Worm (Caenorhabditis elegans): Measurements from ENCODE around the gene Y75B8A.33.

Gene Y75B8A.33

DNA sequence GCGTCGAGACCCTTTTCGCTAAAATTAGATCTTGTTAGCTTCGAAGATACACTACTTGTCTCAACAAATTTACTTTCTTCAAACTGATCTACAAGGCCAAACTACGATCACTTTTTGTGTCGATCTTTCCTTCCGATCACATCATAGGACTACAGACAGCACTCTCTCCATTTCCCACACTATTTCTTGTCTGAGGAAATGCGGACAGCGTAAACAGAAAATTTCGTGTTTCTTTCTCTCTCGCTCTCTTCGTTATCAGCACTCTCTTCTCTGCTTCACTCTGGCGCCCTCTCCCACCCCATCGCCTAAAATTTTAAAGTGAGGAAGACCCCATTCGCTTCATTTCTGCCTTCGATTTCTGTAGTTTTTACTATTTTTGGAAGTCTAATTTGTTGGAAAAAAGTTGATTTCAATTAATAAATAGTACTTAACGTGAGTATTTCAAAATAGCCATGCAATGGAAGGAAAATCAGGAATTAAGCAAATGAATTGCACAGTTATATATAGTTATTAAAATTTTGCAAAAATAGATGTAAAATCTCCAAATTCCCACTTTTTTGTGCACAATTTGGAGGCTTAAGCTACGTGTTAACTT is 31.7 kb downstream of the Y75B8A.33 start (continued):
- TF ChIP-seq pbrm-1 (GFP tag; IDR thresholded peaks at IDR 0.05) (no peak), fkh-3 (tag; optimal IDR thresholded peaks at IDR 0.05) (no peak), lin-40 (tag; optimal IDR thresholded peaks at IDR 0.05) (peak; percentile 59), dox-1 (GFP tag; IDR thresholded peaks at IDR 0.05) (peak; percentile 65; the same call in 1 of the 2 replicates), cebp-2 (GFP tag; IDR thresholded peaks at IDR 0.05) (no peak), ztf-22 (GFP tag; optimal IDR thresholded peaks at IDR 0.05) (no peak)

DNA sequence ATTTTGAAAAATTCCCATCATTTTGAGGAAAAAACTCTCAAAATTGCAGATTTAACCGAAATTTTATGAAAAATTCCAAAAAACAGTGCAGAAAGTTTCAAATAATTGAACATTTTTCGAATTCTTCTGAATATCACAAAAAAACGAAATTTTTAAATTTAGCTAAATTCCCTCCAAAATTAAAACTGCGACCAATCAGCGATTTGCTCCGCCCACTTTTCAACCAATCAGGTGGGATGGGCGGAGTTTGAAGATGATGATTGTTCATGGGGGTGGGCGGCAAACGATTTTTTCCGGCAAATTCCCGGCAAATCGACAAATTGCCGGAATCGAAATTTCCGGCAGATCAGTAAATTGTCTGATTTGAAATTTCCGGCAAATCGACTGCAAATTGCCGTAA is 32.9 kb downstream of the Y75B8A.33 start:
- TF ChIP-seq hlh-26 (GFP tag; conservative IDR thresholded peaks at IDR 0.05) (no peak), nfyb-1 (GFP tag; IDR thresholded peaks at IDR 0.05) (0 out of 2 replicates have a peak, but pooled peaks have one; percentile 53)

DNA sequence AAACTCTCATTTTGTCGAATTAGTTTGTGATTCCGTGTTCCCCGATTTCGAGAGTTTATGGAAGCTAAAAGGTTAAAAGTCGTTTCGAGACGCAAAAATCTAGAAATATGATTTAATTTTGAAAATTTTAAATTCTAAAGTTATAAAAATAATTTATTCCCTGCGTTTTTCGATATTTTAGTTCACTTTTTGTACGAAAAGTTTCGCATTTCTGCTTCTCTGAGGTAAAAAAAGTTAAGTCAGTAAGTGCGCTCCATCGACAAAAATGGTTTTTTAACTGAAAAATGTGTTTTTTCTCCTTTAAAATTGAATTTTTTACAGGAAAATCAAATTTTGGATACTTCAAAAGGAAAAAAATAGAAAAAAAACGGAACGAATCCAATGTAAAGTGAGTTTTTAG is 33.7 kb downstream of the Y75B8A.33 start, which contains the start of gene zip-1:
Gene zip-1, plus strand, starts transcription at position 301 of the 400 bp plus-strand sequence.
- no peak for TF ChIP-seq nhr-120 (GFP tag; IDR thresholded peaks at IDR 0.05)
- TF ChIP-seq lir-1 (GFP tag; conservative IDR thresholded peaks at IDR 0.05): no peak
- TF ChIP-seq lin-40 (tag; optimal IDR thresholded peaks at IDR 0.05): no peak

DNA sequence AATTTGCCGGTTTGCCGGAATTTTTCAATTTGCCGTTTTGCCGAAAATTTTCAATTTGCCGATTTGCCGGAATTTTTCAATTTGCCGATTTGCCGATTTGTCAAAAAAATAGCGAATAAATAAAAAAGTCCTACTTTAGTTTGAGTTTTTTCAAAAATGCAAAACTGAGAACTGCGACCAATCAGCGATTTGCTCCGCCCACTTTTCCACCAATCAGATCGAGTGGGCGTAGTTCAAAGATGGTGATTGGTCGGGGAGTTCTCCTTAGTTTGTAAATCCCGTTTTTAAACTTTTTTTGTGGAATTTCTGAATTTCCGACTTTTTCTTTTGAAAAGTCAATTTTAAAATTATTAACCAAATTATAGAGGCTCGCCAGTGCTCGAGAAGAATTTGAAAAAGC is 35.9 kb downstream of the Y75B8A.33 start:
- TF ChIP-seq dpl-1 (GFP tag; optimal IDR thresholded peaks at IDR 0.05) (no peak), nfyb-1 (GFP tag; IDR thresholded peaks at IDR 0.05) (peak; percentile 87), egrh-3 (GFP tag; IDR thresholded peaks at IDR 0.05) (no peak), hrde-1 (tag; optimal IDR thresholded peaks at IDR 0.05; ENCODE audit: borderline replicate concordance) (no peak), unc-130 (GFP tag; optimal IDR thresholded peaks at IDR 0.05) (no peak), him-1 (tag; optimal IDR thresholded peaks at IDR 0.05) (no peak), ceh-100 (GFP tag; IDR thresholded peaks at IDR 0.05) (no peak)

DNA sequence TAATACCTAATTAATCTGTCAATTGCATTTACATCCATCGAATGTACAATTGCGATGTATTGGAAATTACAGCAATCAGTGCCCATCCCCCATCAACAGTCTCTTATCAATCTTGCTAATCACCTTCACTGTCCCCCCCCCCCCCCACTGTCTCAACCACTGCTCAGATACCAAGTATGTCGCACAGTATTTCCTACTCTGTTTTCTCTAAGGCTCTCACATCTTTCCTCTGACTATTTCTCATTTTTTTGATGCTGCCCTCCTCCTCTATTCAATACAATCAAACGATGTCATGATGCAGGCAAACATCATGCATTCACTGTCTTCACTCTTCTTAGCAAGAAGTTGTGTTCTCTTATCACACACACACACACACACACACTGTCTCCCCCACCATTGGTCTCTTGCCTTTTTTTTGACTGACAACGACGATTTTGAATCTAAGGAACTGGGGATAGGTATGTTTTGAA is 39.6 kb downstream of the Y75B8A.33 start, which contains the start of the genes zip-12 and Y75B8A.63:
Gene zip-12, plus strand, starts transcription at position 387 of the 470 bp plus-strand sequence.
Gene Y75B8A.63, plus strand, starts transcription at position 420 of the 470 bp plus-strand sequence.
- peak; percentile 83 for TF ChIP-seq ets-4 (GFP tag; optimal IDR thresholded peaks at IDR 0.05)
- peak; percentile 72 for TF ChIP-seq nhr-80 (tag; optimal IDR thresholded peaks at IDR 0.05)
- TF ChIP-seq unc-130 (GFP tag; optimal IDR thresholded peaks at IDR 0.05): no peak
- no peak; the same call in 1 of the 2 replicates for TF ChIP-seq dox-1 (GFP tag; IDR thresholded peaks at IDR 0.05)
- peak; percentile 77; the same call in 1 of the 2 replicates for TF ChIP-seq zfh-2 (GFP tag; conservative IDR thresholded peaks at IDR 0.05)
- peak; percentile 55; the same call in 1 of the 2 replicates for TF ChIP-seq B0336.3 (GFP tag; IDR thresholded peaks at IDR 0.05)
- no peak for TF ChIP-seq D2030.7 (GFP tag; IDR thresholded peaks at IDR 0.05)
- TF ChIP-seq cebp-1 (GFP tag; IDR thresholded peaks at IDR 0.05): no peak
- TF ChIP-seq cebp-1 (tag; optimal IDR thresholded peaks at IDR 0.05): peak; percentile 62
- TF ChIP-seq atf-7 (tag; optimal IDR thresholded peaks at IDR 0.05): peak; percentile 67
- TF ChIP-seq nfyb-1 (GFP tag; IDR thresholded peaks at IDR 0.05): 0 out of 2 replicates have a peak, but pooled peaks have one; percentile 32
- peak; percentile 78 for TF ChIP-seq egrh-3 (GFP tag; IDR thresholded peaks at IDR 0.05)
- TF ChIP-seq mcd-1 (GFP tag; IDR thresholded peaks at IDR 0.05): 0 out of 2 replicates have a peak, but pooled peaks have one; percentile 14
- peak in 1 of 2 experiments; percentile 17 for TF ChIP-seq let-607 (tag; optimal IDR thresholded peaks at IDR 0.05)

DNA sequence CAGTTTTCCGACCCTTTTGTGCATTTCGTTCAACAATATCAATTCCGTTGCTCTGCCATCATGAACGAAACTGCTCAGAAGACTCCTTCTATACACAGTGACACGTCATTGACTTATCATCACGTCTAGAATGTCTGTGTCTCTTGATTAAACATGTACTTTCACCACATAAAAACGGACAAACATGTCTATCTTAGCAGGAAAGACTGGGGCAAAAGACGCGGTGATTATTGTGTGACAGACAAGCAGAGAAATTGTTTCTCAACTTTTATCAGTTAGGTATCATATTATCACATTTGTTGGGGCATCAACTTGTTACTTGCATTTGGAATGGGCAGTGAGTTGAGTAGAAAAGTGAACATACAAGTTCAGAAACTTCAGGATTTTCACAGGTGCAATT is 41.9 kb downstream of the Y75B8A.33 start:
- TF ChIP-seq F23B12.7 (tag; optimal IDR thresholded peaks at IDR 0.05; ENCODE audit: insufficient read depth) (no peak), ceh-27 (GFP tag; optimal IDR thresholded peaks at IDR 0.05) (no peak), hmg-20 (GFP tag; IDR thresholded peaks at IDR 0.05) (no peak), Y95B8A.8 (GFP tag; IDR thresholded peaks at IDR 0.05) (no peak), ztf-26 (tag; optimal IDR thresholded peaks at IDR 0.05) (no peak), nhr-27 (tag; optimal IDR thresholded peaks at IDR 0.05) (no peak), pha-4 (tag; optimal IDR thresholded peaks at IDR 0.05) (no peak), nhr-90 (tag; optimal IDR thresholded peaks at IDR 0.05) (peak; percentile 20), lir-1 (GFP tag; conservative IDR thresholded peaks at IDR 0.05) (no peak), ekl-4 (GFP tag; IDR thresholded peaks at IDR 0.05) (no peak), bed-1 (GFP tag; IDR thresholded peaks at IDR 0.05) (no peak), dpff-1 (tag; optimal IDR thresholded peaks at IDR 0.05) (no peak), nfya-1 (tag; optimal IDR thresholded peaks at IDR 0.05; ENCODE audit: borderline replicate concordance, insufficient read depth) (no peak), F33H1.4 (GFP tag; IDR thresholded peaks at IDR 0.05) (no peak)
